Fruit fly (Drosophila melanogaster) whole organism, embryonic: ENCODE data around the gene Strip.

Experiments
- Asciz ChIP-seq: fragments of 200-800 bp; sonication (Bioruptor generic); optimal IDR thresholded peaks from 2 replicates; lab custom pipeline; 2017; ENCODE audit warnings: missing biosample characterization, mild to moderate bottlenecking, missing genetic modification characterization, missing genetic modification reagents
- Awh ChIP-seq: fragments of 200-800 bp; sonication (Bioruptor generic); IDR thresholded peaks from 2 replicates; pipeline ENCODE4, ENCODE4 v1.3.6; 2022; ENCODE audit warnings: missing biosample characterization, missing genetic modification characterization
- BtbVII ChIP-seq: fragments of 200-800 bp; sonication (Bioruptor generic); optimal IDR thresholded peaks from 3 replicates; lab custom pipeline; 2017; ENCODE audit warnings: missing biosample characterization, mild to moderate bottlenecking, missing genetic modification characterization
- CG10267 ChIP-seq: fragments of 200-800 bp; sonication (Bioruptor generic); optimal IDR thresholded peaks from 2 replicates; lab custom pipeline; 2018; ENCODE audit warnings: missing biosample characterization, mild to moderate bottlenecking, missing genetic modification characterization, moderate library complexity
- CG11696 ChIP-seq: fragments of 200-800 bp; sonication (Bioruptor generic); IDR thresholded peaks from 2 replicates; pipeline ENCODE4 v1.3.6; 2022; ENCODE audit warnings: missing biosample characterization, missing genetic modification characterization
- CG12299 ChIP-seq: fragments of 200-800 bp; sonication (Bioruptor generic); optimal IDR thresholded peaks from 2 replicates; lab custom pipeline; 2018; ENCODE audit warnings: missing biosample characterization, mild to moderate bottlenecking, missing genetic modification characterization
- CG18619 ChIP-seq: fragments of 200-800 bp; sonication (Bioruptor generic); optimal IDR thresholded peaks from 3 replicates; lab custom pipeline; 2017; ENCODE audit warnings: missing biosample characterization, mild to moderate bottlenecking, missing genetic modification characterization
- CG2116 ChIP-seq: fragments of 200-800 bp; sonication (Bioruptor generic); optimal IDR thresholded peaks from 3 replicates; lab custom pipeline; 2018; ENCODE audit warnings: missing biosample characterization, mild to moderate bottlenecking, missing genetic modification characterization
- CG2889 ChIP-seq: fragments of 200-800 bp; sonication (Bioruptor generic); IDR thresholded peaks from 3 replicates; pipeline ENCODE4 v1.3.6; 2022; ENCODE audit warnings: missing biosample characterization, missing genetic modification characterization
- CG3163 ChIP-seq: fragments of 200-800 bp; sonication (Bioruptor generic); optimal IDR thresholded peaks from 3 replicates; lab custom pipeline; 2016; ENCODE audit warnings: missing biosample characterization, missing genetic modification characterization
- CG32767 ChIP-seq: fragments of 200-800 bp; sonication (Bioruptor generic); IDR thresholded peaks from 2 replicates; pipeline ENCODE4 v1.3.6; 2022; ENCODE audit warnings: missing biosample characterization, missing genetic modification characterization
- CG33213 ChIP-seq: fragments of 200-800 bp; sonication (Bioruptor generic); optimal IDR thresholded peaks from 3 replicates; lab custom pipeline; 2016; ENCODE audit warnings: missing biosample characterization, missing genetic modification characterization
- CG3838 ChIP-seq: fragments of 200-800 bp; sonication (Bioruptor generic); optimal IDR thresholded peaks from 3 replicates; lab custom pipeline; 2016; ENCODE audit warnings: missing biosample characterization, missing genetic modification characterization
- CG4328 ChIP-seq: fragments of 200-800 bp; sonication (Bioruptor generic); optimal IDR thresholded peaks from 3 replicates; lab custom pipeline; 2017; ENCODE audit warnings: missing biosample characterization, missing genetic modification reagents, missing genetic modification characterization
- CG4404 ChIP-seq: fragments of 200-800 bp; sonication (Bioruptor generic); IDR thresholded peaks from 2 replicates; pipeline ENCODE4 v1.3.6; 2022; ENCODE audit warnings: missing biosample characterization, missing genetic modification characterization
- CG4424 ChIP-seq: fragments of 200-800 bp; sonication (Bioruptor generic); optimal IDR thresholded peaks from 3 replicates; lab custom pipeline; 2016; ENCODE audit warnings: missing biosample characterization, missing genetic modification characterization
- CG5180 ChIP-seq: fragments of 200-800 bp; sonication (Bioruptor generic); optimal IDR thresholded peaks from 3 replicates; lab custom pipeline; 2017; ENCODE audit warnings: missing biosample characterization, missing genetic modification characterization, mild to moderate bottlenecking, moderate library complexity, missing genetic modification reagents
- CG6272 ChIP-seq: fragments of 200-800 bp; sonication (Bioruptor generic); IDR thresholded peaks from 2 replicates; pipeline ENCODE4 v1.3.6; 2022; ENCODE audit warnings: missing biosample characterization, missing genetic modification characterization
- CG6683 ChIP-seq: fragments of 200-800 bp; sonication (Bioruptor generic); optimal IDR thresholded peaks from 2 replicates; lab custom pipeline; 2017; ENCODE audit warnings: missing biosample characterization, mild to moderate bottlenecking, missing genetic modification characterization, missing genetic modification reagents
- CG6854 ChIP-seq: fragments of 200-800 bp; sonication (Bioruptor generic); optimal IDR thresholded peaks from 3 replicates; lab custom pipeline; 2017; ENCODE audit warnings: missing biosample characterization, mild to moderate bottlenecking, missing genetic modification characterization
- Chrac-16 ChIP-seq: fragments of 200-800 bp; sonication (Bioruptor generic); optimal IDR thresholded peaks from 3 replicates; lab custom pipeline; 2016; ENCODE audit warnings: missing biosample characterization, missing genetic modification characterization
- D19B ChIP-seq: fragments of 200-800 bp; sonication (Bioruptor generic); optimal IDR thresholded peaks from 2 replicates; lab custom pipeline; 2017; ENCODE audit warnings: missing biosample characterization, mild to moderate bottlenecking, missing genetic modification characterization
- Dip2 ChIP-seq: fragments of 200-800 bp; sonication (Bioruptor generic); IDR thresholded peaks from 2 replicates; pipeline ENCODE4 v1.3.6; 2022; ENCODE audit warnings: missing biosample characterization, missing genetic modification characterization
- Dip3 ChIP-seq: fragments of 200-800 bp; sonication (Bioruptor generic); optimal IDR thresholded peaks from 3 replicates; lab custom pipeline; 2016; ENCODE audit warnings: missing biosample characterization, missing genetic modification characterization
- Dp ChIP-seq: fragments of 200-800 bp; sonication (Bioruptor generic); optimal IDR thresholded peaks from 2 replicates; lab custom pipeline; 2018; ENCODE audit warnings: missing biosample characterization, mild to moderate bottlenecking, missing genetic modification characterization, moderate library complexity
- Elba2 ChIP-seq: fragments of 200-800 bp; sonication (Bioruptor generic); optimal IDR thresholded peaks from 3 replicates; lab custom pipeline; 2016; ENCODE audit warnings: missing biosample characterization, missing genetic modification characterization
- Fer3 ChIP-seq: fragments of 200-800 bp; sonication (Bioruptor generic); optimal IDR thresholded peaks from 2 replicates; lab custom pipeline; 2018; ENCODE audit warnings: missing biosample characterization, mild to moderate bottlenecking, missing genetic modification characterization, moderate library complexity
- HLH4C ChIP-seq: fragments of 200-800 bp; sonication (Bioruptor generic); IDR thresholded peaks from 3 replicates; pipeline ENCODE4 v1.3.6; 2022; ENCODE audit warnings: missing biosample characterization, missing genetic modification characterization; ENCODE audit not compliant: partially characterized antibody
- Kr ChIP-seq: fragments of 200-800 bp; sonication (Bioruptor generic); optimal IDR thresholded peaks from 2 replicates; lab custom pipeline; 2017; ENCODE audit warnings: missing biosample characterization, mild to moderate bottlenecking, missing genetic modification characterization
- Lhr ChIP-seq: fragments of 200-800 bp; sonication (Bioruptor generic); optimal IDR thresholded peaks from 3 replicates; lab custom pipeline; 2017; ENCODE audit warnings: mild to moderate bottlenecking, missing biosample characterization, missing genetic modification reagents, missing genetic modification characterization
- NFAT ChIP-seq: fragments of 200-800 bp; sonication (Bioruptor generic); IDR thresholded peaks from 2 replicates; pipeline ENCODE4 v1.3.6; 2022; ENCODE audit warnings: missing biosample characterization, missing genetic modification characterization
- NfI ChIP-seq: fragments of 200-800 bp; sonication (Bioruptor generic); optimal IDR thresholded peaks from 3 replicates; lab custom pipeline; 2018; ENCODE audit warnings: missing biosample characterization, mild to moderate bottlenecking, missing genetic modification characterization, moderate library complexity
- Ptx1 ChIP-seq: fragments of 200-800 bp; sonication (Bioruptor generic); IDR thresholded peaks from 2 replicates; pipeline ENCODE4 v1.3.6; 2022; ENCODE audit warnings: missing biosample characterization, missing genetic modification characterization
- abd-A ChIP-seq: fragments of 200-800 bp; sonication (Bioruptor generic); optimal IDR thresholded peaks from 3 replicates; lab custom pipeline; 2019; ENCODE audit warnings: missing biosample characterization, mild to moderate bottlenecking, missing genetic modification characterization, moderate library complexity
- ac ChIP-seq: fragments of 200-800 bp; sonication (Bioruptor generic); optimal IDR thresholded peaks from 3 replicates; lab custom pipeline; 2017; ENCODE audit warnings: missing biosample characterization, mild to moderate bottlenecking, missing genetic modification characterization
- bab2 ChIP-seq: fragments of 200-800 bp; sonication (Bioruptor generic); optimal IDR thresholded peaks from 2 replicates; lab custom pipeline; 2016; ENCODE audit warnings: missing biosample characterization, missing genetic modification characterization
- chif ChIP-seq, 2 experiments: fragments of 200-800 bp; sonication (Bioruptor generic); optimal IDR thresholded peaks; 3 replicates each; lab custom pipeline; 2016; ENCODE audit warnings: missing biosample characterization in 2 of 2, missing genetic modification characterization in 2 of 2
- dan ChIP-seq: fragments of 200-800 bp; sonication (Bioruptor generic); IDR thresholded peaks from 2 replicates; pipeline ENCODE4 v1.3.6; 2022; ENCODE audit warnings: missing biosample characterization, missing genetic modification characterization
- dati ChIP-seq: fragments of 200-800 bp; sonication (Bioruptor generic); IDR thresholded peaks from 2 replicates; pipeline ENCODE4 v1.3.6; 2022; ENCODE audit warnings: missing biosample characterization, missing genetic modification characterization
- eve ChIP-seq, 2 experiments: fragments of >200 bp; optimal IDR thresholded peaks; 2 replicates each; lab custom pipeline; 2017; ENCODE audit warnings: missing biosample characterization in 2 of 2, missing genetic modification characterization in 2 of 2
- fd96Cb ChIP-seq: fragments of 200-800 bp; sonication (Bioruptor generic); optimal IDR thresholded peaks from 2 replicates; lab custom pipeline; 2018; ENCODE audit warnings: missing biosample characterization, mild to moderate bottlenecking, missing genetic modification characterization, moderate library complexity
- fu2 ChIP-seq: fragments of 200-800 bp; sonication (Bioruptor generic); optimal IDR thresholded peaks from 2 replicates; lab custom pipeline; 2016; ENCODE audit warnings: missing biosample characterization, missing genetic modification characterization
- gcm2 ChIP-seq: fragments of 200-800 bp; sonication (Bioruptor generic); optimal IDR thresholded peaks from 2 replicates; lab custom pipeline; 2016; ENCODE audit warnings: missing biosample characterization, missing genetic modification characterization
- kay ChIP-seq: fragments of 200-800 bp; sonication (Bioruptor generic); optimal IDR thresholded peaks from 2 replicates; lab custom pipeline; 2016; ENCODE audit warnings: missing biosample characterization, missing genetic modification characterization
- mirr ChIP-seq: fragments of 200-800 bp; sonication (Bioruptor generic); optimal IDR thresholded peaks from 3 replicates; lab custom pipeline; 2018; ENCODE audit warnings: missing biosample characterization, mild to moderate bottlenecking, missing genetic modification characterization
- nerfin-2 ChIP-seq: fragments of 200-800 bp; sonication (Bioruptor generic); IDR thresholded peaks from 2 replicates; pipeline ENCODE4 v1.3.6; 2022; ENCODE audit warnings: missing biosample characterization, missing genetic modification characterization; ENCODE audit not compliant: partially characterized antibody
- row ChIP-seq: fragments of 200-800 bp; sonication (Bioruptor generic); IDR thresholded peaks from 3 replicates; pipeline ENCODE4 v1.3.6; 2022; ENCODE audit warnings: missing biosample characterization, missing genetic modification characterization
- sna ChIP-seq: fragments of 200-800 bp; sonication (Bioruptor generic); IDR thresholded peaks from 2 replicates; pipeline ENCODE4 v1.3.6; 2022; ENCODE audit warnings: missing biosample characterization, missing genetic modification characterization; ENCODE audit not compliant: partially characterized antibody
- tup ChIP-seq: fragments of 200-800 bp; sonication (Bioruptor generic); optimal IDR thresholded peaks from 2 replicates; lab custom pipeline; 2016; ENCODE audit warnings: missing biosample characterization, mild to moderate bottlenecking, missing genetic modification characterization, moderate library complexity
- wor ChIP-seq: fragments of 200-800 bp; sonication (Bioruptor generic); IDR thresholded peaks from 2 replicates; pipeline ENCODE4 v1.3.6; 2022; ENCODE audit warnings: missing biosample characterization, missing genetic modification characterization
- zen ChIP-seq: fragments of 200-800 bp; sonication (Bioruptor generic); optimal IDR thresholded peaks from 3 replicates; lab custom pipeline; 2018; ENCODE audit warnings: missing biosample characterization, mild to moderate bottlenecking, missing genetic modification characterization, moderate library complexity

Strip gene

DNA sequence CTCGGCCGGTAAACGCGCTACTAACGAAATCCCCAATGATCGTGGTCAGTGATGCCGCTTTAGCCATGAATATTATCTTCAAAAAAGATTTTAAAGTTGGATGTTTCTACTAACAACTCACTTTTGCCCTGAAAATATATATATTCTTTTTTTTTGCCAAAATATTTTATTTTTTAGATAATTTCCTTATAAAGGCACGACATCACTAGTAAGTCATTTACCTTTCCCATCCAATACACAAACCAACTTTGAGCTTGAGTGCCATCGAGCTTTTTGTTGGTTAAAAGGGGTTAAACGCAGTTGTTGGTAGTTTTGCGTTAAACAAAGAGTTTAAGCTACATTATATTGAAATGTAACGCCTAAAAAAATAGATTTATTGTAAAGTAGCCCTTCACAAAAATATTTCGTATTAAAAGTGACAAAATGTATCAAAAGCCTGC is 25.6 kb downstream of the Strip start, which contains the start of gene CG14968 (continued):
- TF ChIP-seq CG5180 (peak; percentile 80), Asciz (GFP tag; lab: Kevin White, UChicago) (peak; percentile 88), sna (GFP tag; lab: Robert Waterston, UW) (no peak), Dip2 (GFP tag; lab: Robert Waterston, UW) (no peak), CG3838 (GFP tag; lab: Kevin White, UChicago) (peak; percentile 66), nerfin-2 (GFP tag; lab: Robert Waterston, UW) (no peak), ac (GFP tag; lab: Kevin White, UChicago) (peak; percentile 8), CG4424 (GFP tag; lab: Kevin White, UChicago) (peak; percentile 93), D19B (GFP tag; lab: Kevin White, UChicago) (peak; percentile 88), Fer3 (peak; percentile 97), abd-A (tag; lab: Kevin White, UChicago) (no peak), CG10267 (tag; lab: Kevin White, UChicago) (peak; percentile 84), CG12299 (tag; lab: Kevin White, UChicago) (peak; percentile 87), Lhr (GFP tag; lab: Kevin White, UChicago) (peak; percentile 69), NfI (GFP tag; lab: Kevin White, UChicago) (peak; percentile 94), Kr (no peak), fu2 (GFP tag; lab: Kevin White, UChicago) (peak; percentile 57), NFAT (GFP tag; lab: Robert Waterston, UW) (peak; percentile 96), CG3163 (GFP tag; lab: Kevin White, UChicago) (no peak), zen (tag; lab: Kevin White, UChicago) (peak; percentile 87), CG4328 (GFP tag; lab: Kevin White, UChicago) (peak; percentile 57), Awh (peak; percentile 96), kay (GFP tag; lab: Kevin White, UChicago) (peak; percentile 89), wor (peak; percentile 87), dan (GFP tag; lab: Robert Waterston, UW) (peak; percentile 41; the same call in 1 of the 2 replicates), tup (GFP tag; lab: Kevin White, UChicago) (peak; percentile 87), CG2116 (no peak), gcm2 (GFP tag; lab: Kevin White, UChicago) (peak; percentile 56), row (GFP tag; lab: Robert Waterston, UW) (peak; percentile 96), CG2889 (GFP tag; lab: Robert Waterston, UW) (peak; percentile 93), CG6272 (GFP tag; lab: Robert Waterston, UW) (peak; percentile 91), dati (peak; percentile 90), CG32767 (GFP tag; lab: Robert Waterston, UW) (peak; percentile 96), Elba2 (GFP tag; lab: Kevin White, UChicago) (no peak), mirr (peak; percentile 9), chif (GFP tag; optimal IDR thresholded peaks at IDR 0.05; lab: Kevin White, UChicago) (peak; percentile 41 to 67), Dp (GFP tag; lab: Kevin White, UChicago) (no peak), CG18619 (GFP tag; lab: Kevin White, UChicago) (peak; percentile 91), BtbVII (GFP tag; lab: Kevin White, UChicago) (peak; percentile 88), CG6683 (GFP tag; lab: Kevin White, UChicago) (peak; percentile 89), eve (GFP tag; optimal IDR thresholded peaks at IDR 0.05; lab: Kevin White, UChicago) (peak in 1 of 2 experiments; percentile 86), bab2 (GFP tag; lab: Kevin White, UChicago) (peak; percentile 87), Ptx1 (GFP tag; lab: Robert Waterston, UW) (peak; percentile 97), CG11696 (GFP tag; lab: Robert Waterston, UW) (peak; percentile 91), CG33213 (GFP tag; lab: Kevin White, UChicago) (peak; percentile 69), Dip3 (GFP tag; lab: Kevin White, UChicago) (peak; percentile 83), HLH4C (GFP tag; lab: Robert Waterston, UW) (no peak), CG4404 (GFP tag; lab: Robert Waterston, UW) (peak; percentile 80), Chrac-16 (GFP tag; lab: Kevin White, UChicago) (peak; percentile 91), fd96Cb (tag; lab: Kevin White, UChicago) (peak; percentile 94), CG6854 (GFP tag; lab: Kevin White, UChicago) (peak; percentile 86)
